Fruit fly (Drosophila melanogaster) whole organism: ENCODE results near the gene elg1.

Experiments used
- CG8478 ChIP-seq: fragments of >200 bp; optimal IDR thresholded peaks from 2 replicates; lab custom pipeline; 2018; ENCODE audit warnings: inconsistent platforms
- Dll ChIP-seq: fragments of >200 bp; optimal IDR thresholded peaks from 2 replicates; lab custom pipeline; 2017
- EcR ChIP-seq, 2 experiments: fragments of >200 bp; optimal IDR thresholded peaks; 2 replicates each; lab custom pipeline; 2017; ENCODE audit warnings: missing biosample characterization in 2 of 2, missing genetic modification characterization in 2 of 2, missing genetic modification reagents in 2 of 2
- pan ChIP-seq: fragments of >200 bp; optimal IDR thresholded peaks from 2 replicates; lab custom pipeline; 2017
- psq ChIP-seq: fragments of >200 bp; optimal IDR thresholded peaks from 2 replicates; lab custom pipeline; 2017
- usp ChIP-seq: fragments of >200 bp; optimal IDR thresholded peaks from 2 replicates; lab custom pipeline; 2017; ENCODE audit warnings: missing biosample characterization, missing genetic modification characterization, mixed read lengths

Gene elg1

DNA sequence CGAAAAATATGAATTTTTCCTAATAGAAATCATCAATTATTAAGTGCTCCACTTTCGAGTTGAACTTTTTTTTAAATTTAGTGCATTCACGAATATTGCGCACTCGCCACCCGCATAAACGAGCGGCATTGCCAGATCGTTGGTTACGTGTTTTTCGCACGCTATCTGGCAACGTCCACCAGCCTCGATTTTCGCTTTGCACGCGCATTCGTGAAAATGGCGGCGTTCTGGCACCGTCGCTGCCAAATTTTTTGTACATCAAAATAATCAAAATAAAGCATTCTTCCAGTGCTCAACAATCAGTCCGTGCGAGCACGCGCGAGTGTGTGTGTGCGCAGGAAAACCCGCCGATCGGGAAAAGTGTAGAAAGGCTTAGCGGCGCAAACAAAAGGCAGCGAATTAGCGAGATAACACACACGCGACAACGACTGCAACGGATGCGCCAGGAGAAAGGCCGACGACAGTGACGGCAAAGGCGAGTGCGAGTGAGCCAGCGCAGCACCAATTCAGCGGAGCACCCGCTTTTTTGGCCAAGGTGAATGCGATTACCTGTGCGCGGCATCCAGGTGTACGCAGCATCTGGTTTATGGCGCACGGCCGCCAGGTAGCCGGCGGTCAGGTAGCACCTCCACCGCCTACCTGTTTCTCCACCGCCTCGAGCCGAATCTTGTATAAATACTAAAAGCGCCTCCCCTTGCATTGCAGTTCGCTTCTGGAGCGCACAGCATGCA, 18.1 kb upstream of the elg1 start:
- TF ChIP-seq psq (lab: Kevin White, UChicago) (no peak), usp (GFP tag; lab: Kevin White, UChicago) (no peak), pan (no peak), EcR (GFP tag; optimal IDR thresholded peaks at IDR 0.05; lab: Kevin White, UChicago) (no peak), CG8478 (lab: Kevin White, UChicago) (no peak), Dll (lab: Kevin White, UChicago) (no peak)

DNA sequence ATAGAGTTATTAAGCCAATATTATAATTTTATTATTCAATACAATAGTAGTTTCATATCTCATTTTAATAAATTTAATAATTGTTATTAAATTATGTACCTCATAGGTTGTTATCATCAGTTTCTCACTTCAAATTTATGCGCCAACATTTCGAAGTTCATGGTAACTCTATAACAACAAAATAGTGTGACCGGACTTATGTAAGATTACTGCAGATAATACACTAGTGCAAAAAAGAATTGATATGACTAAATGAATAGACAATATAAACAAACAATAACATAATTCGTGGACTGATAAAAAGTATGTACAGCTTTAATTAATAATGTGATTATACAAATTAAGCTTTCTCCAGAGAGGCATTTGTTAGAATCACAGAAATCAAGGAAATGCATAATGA, 10.0 kb upstream of the elg1 start, which contains the start of gene Strump:
Strump (plus strand) TSS at position 212 of the 400 bp plus-strand sequence.
- TF ChIP-seq psq (lab: Kevin White, UChicago) = no peak

dm6 chr3L:16128481-16128972, 3.3 kb upstream of the elg1 start, which contains the start of gene Pgm1:
Gene Pgm1 (minus strand): TSS chr3L:16128531.
- TF ChIP-seq Dll (lab: Kevin White, UChicago) = no peak

- TF ChIP-seq psq (lab: Kevin White, UChicago) = no peak
- TF ChIP-seq CG8478 (lab: Kevin White, UChicago) = no peak
- TF ChIP-seq usp (GFP tag; lab: Kevin White, UChicago) = no peak
- TF ChIP-seq Dll (lab: Kevin White, UChicago) = no peak
- TF ChIP-seq EcR (GFP tag; optimal IDR thresholded peaks at IDR 0.05; lab: Kevin White, UChicago) = no peak
- TF ChIP-seq pan = no peak
Observed at dm6 chr3L:16128973-16129745, 2.7 kb upstream of the elg1 start, which contains the start of gene SsRbeta. Gene SsRbeta (plus strand): TSS chr3L:16129617.

DNA sequence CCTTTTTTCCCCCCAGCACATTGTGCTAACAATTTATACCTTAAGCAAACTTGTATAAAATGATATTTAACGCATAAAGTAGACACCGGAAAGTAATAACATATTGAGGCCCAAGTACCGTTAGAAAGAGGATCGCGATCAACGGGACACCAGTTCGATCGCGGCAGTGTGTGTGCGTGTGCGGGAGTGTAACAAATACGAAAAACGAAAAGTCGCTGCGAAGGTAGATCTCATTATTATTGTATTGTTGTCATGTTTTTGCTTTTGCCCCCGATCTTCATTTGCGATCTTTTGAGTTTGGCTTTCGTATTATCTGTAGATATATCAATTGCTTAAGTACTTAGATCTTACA, 215 bp downstream of the elg1 start:
- TF ChIP-seq usp (GFP tag; lab: Kevin White, UChicago) = no peak
- no peak for TF ChIP-seq pan
- no peak for TF ChIP-seq psq (lab: Kevin White, UChicago)
- TF ChIP-seq EcR (GFP tag; optimal IDR thresholded peaks at IDR 0.05; lab: Kevin White, UChicago) = no peak
- TF ChIP-seq Dll (lab: Kevin White, UChicago) = no peak
- no peak for TF ChIP-seq CG8478 (lab: Kevin White, UChicago)

DNA sequence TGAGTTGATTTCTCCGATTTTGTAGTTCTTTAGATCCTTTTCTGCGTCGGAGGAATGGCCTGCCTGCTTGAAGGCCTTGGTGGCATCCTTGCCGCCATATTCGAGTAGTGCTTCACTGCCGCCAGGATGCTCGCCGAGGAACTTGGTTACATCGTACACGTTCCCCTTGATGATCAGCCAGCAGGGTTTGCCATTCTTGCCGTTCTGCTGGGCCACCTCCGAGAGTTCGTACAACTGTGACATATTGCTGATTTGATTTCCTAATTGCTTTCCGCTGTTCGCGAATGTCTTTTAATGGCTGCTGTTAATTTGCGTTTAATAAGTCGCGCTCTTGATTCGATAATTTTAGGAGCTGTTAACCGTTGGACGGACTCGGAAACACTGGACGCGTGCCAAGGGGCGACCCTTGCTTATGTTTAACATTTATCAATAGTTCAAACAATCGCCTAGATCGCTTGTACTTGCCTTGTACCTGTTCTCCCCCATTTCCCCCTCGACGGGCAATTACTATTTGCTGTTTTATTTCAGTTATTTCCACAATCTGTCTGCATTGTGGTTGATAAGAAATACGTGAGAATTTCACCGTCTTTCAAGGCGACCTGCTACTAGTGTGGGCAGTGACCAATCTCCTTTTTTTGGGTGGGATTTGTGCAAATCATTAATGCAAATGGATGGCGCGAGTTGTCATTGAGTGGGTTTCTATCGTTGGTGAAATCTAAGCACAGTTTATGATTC, 5.2 kb downstream of the elg1 start:
- no peak for TF ChIP-seq pan
- no peak for TF ChIP-seq Dll (lab: Kevin White, UChicago)
- no peak for TF ChIP-seq psq (lab: Kevin White, UChicago)
- TF ChIP-seq CG8478 (lab: Kevin White, UChicago) = no peak
- no peak for TF ChIP-seq usp (GFP tag; lab: Kevin White, UChicago)
- TF ChIP-seq EcR (GFP tag; optimal IDR thresholded peaks at IDR 0.05; lab: Kevin White, UChicago) = no peak

DNA sequence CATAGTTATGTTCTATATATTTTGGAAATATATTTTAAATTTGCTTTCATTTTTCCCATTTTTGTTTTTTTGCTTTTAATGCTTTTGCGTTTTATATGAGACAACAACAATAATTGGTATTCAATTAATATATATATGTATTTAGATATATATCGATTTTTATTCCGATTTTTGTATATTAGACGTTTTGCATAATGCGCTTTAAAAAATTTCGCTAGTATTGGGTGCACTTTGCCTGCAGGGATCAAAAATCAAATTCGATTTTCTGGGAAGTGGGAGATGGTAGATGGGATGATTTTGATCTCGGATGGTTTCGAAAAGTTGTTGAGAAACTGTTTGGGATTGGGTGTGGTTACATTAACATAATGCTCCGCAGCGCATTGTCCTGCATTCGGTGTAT, 6.0 kb downstream of the elg1 start, which contains the start of gene CG5157:
CG5157 (minus strand) TSS at position 101 of the 400 bp plus-strand sequence.
- no peak for TF ChIP-seq Dll (lab: Kevin White, UChicago)
- no peak for TF ChIP-seq pan
- no peak for TF ChIP-seq CG8478 (lab: Kevin White, UChicago)
- no peak for TF ChIP-seq usp (GFP tag; lab: Kevin White, UChicago)
- TF ChIP-seq psq (lab: Kevin White, UChicago) = no peak
- TF ChIP-seq EcR (GFP tag; optimal IDR thresholded peaks at IDR 0.05; lab: Kevin White, UChicago) = no peak

dm6 chr3L:16139131-16139530, 7.3 kb downstream of the elg1 start:
- TF ChIP-seq usp (GFP tag; lab: Kevin White, UChicago) (no peak), CG8478 (lab: Kevin White, UChicago) (no peak), Dll (lab: Kevin White, UChicago) (no peak)

DNA sequence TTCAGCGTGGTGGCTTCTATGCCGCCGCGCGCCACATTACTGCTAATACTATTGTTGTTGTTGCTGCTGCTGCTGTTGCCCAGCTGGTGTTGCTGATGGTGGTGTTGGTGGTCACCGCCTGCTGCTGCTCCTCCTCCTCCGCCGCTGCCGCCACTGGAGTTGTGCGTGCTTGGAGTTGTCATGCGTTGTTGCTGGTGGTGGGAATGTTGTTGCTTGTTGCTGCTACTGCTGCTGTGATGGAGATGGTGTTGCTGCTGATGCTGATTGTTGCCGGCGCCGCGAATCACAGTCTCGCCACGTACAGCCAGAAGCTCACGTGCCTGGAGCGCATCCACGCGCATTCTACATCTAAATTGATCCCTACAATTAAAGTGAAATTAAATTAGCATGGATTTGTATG, 9.7 kb downstream of the elg1 start:
- TF ChIP-seq pan = no peak
- TF ChIP-seq usp (GFP tag; lab: Kevin White, UChicago) = no peak
- no peak for TF ChIP-seq Dll (lab: Kevin White, UChicago)
- TF ChIP-seq psq (lab: Kevin White, UChicago) = no peak
- no peak for TF ChIP-seq CG8478 (lab: Kevin White, UChicago)

DNA sequence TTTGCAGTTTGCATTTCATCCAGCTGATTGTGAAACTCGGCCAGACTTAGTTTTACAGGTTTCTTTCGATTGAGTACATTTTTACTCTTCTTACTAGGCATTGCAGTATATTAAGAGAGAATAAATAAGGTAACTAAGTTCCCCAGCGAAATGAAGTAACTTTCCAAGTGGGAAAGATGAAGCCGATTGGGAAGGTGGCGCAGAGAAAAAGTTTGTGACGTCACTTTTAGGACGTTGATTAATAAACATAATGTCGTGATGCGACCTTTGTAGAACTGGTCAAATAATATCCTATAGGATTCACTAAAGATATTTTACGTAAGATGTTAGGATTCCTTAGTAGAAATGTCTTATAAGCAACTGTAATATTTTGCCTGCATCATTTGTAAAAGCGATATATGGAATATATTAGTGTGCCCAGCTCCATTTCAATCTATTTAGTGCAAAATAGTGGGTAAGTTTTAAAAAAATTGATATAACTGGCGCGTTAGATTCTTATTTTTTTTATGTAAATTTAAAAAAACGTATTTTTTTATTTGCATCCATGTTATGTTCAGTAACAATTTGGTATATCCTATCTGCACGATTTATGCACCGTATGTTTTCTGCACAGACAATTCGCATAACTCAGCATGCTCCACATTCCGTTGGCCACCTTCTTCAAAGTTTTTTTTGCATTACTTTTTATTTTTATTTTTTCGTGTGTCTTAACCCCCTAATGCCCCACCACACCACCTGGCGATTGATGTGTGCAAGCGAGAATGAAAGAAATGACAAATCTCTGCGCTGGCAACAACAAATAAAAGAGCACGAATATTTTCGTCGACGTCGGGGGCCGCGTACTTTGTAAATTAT, 12.1 kb downstream of the elg1 start, which contains the start of gene CG32152:
CG32152 (minus strand) TSS at position 352 of the 855 bp plus-strand sequence.
- TF ChIP-seq CG8478 (lab: Kevin White, UChicago) (no peak), usp (GFP tag; lab: Kevin White, UChicago) (no peak), pan (no peak), Dll (lab: Kevin White, UChicago) (no peak), EcR (GFP tag; optimal IDR thresholded peaks at IDR 0.05; lab: Kevin White, UChicago) (no peak), psq (lab: Kevin White, UChicago) (no peak)

DNA sequence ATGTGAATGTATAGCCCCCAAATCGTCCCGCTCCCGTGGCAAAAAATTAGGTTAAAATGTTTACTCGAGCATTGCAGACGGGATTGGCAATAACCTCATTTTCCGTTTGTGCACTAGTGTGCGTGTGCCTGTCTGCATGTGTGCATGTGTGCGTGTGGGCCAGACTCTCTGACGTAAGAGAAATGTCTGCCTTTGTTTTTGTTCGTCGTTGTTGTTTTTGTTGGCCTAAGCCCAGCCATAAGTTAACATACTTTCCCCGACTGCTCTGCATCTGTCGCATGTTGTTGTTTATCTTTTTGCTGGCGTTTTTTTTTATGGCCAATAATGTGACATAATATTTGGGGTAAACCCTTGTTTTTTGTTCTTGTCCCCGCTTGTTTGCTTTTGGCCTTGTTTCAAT, 13.5 kb downstream of the elg1 start:
- TF ChIP-seq CG8478 (lab: Kevin White, UChicago) (no peak), usp (GFP tag; lab: Kevin White, UChicago) (no peak), EcR (GFP tag; optimal IDR thresholded peaks at IDR 0.05; lab: Kevin White, UChicago) (no peak), psq (lab: Kevin White, UChicago) (no peak), pan (no peak), Dll (lab: Kevin White, UChicago) (no peak)
